Worm (Caenorhabditis elegans) whole organism, L4 larva: ENCODE measurements around the gene K09A9.6.

Experiments used
- T20F7.1 ChIP-seq: fragments of 200-800 bp; sonication (Bioruptor generic); optimal IDR thresholded peaks from 2 replicates; lab custom pipeline; 2018; ENCODE audit warnings: mild to moderate bottlenecking, missing genetic modification characterization, missing compliant biosample characterization
- Y105C5A.15 ChIP-seq: fragments of 200-800 bp; sonication (Bioruptor generic); IDR thresholded peaks from 2 replicates; pipeline ENCODE4 v1.3.6; 2022; ENCODE audit warnings: missing genetic modification characterization, missing compliant biosample characterization
- ZK546.5 ChIP-seq, 2 experiments: sonication (generic microtip); optimal IDR thresholded peaks; 2 replicates each; lab custom pipeline; 2017; ENCODE audit warnings: missing biosample characterization in 2 of 2, missing genetic modification characterization in 2 of 2
- aha-1 ChIP-seq: fragments of 150-350 bp; peaks from one replicate; lab custom pipeline; 2014; ENCODE audit warnings: missing biosample characterization, missing genetic modification characterization
- arid-1 ChIP-seq: fragments of 200-800 bp; sonication (Bioruptor generic); conservative IDR thresholded peaks from 2 replicates; pipeline ENCODE4 v1.3.6; 2022; ENCODE audit warnings: missing genetic modification reagents, missing genetic modification characterization, missing compliant biosample characterization
- attf-4 ChIP-seq: sonication (generic microtip); optimal IDR thresholded peaks from 3 replicates; lab custom pipeline; 2017; ENCODE audit warnings: missing biosample characterization, missing genetic modification characterization
- ceh-44 ChIP-seq: fragments of 200-800 bp; sonication (Bioruptor generic); IDR thresholded peaks from 2 replicates; pipeline ENCODE4 v1.3.6; 2022; ENCODE audit warnings: missing genetic modification reagents, missing genetic modification characterization, missing compliant biosample characterization
- ceh-82 ChIP-seq: sonication (generic microtip); optimal IDR thresholded peaks from 2 replicates; lab custom pipeline; 2017; ENCODE audit warnings: missing biosample characterization, missing genetic modification characterization
- ces-1 ChIP-seq: fragments of 150-350 bp; sonication (generic microtip); optimal IDR thresholded peaks from 4 replicates; lab custom pipeline; 2014; ENCODE audit warnings: missing biosample characterization, missing genetic modification reagents, missing genetic modification characterization
- ctbp-1 ChIP-seq: fragments of 200-800 bp; sonication (Bioruptor generic); IDR thresholded peaks from 2 replicates; pipeline ENCODE4 v1.3.6; 2022; ENCODE audit warnings: missing genetic modification reagents, missing genetic modification characterization, missing compliant biosample characterization
- daf-16 ChIP-seq, 3 experiments: sonication (generic microtip); optimal IDR thresholded peaks; 2 replicates each; lab custom pipeline; 2016 to 2017; ENCODE audit warnings: missing genetic modification characterization in 3 of 3, missing genetic modification reagents in 3 of 3, mild to moderate bottlenecking in 2 of 3, missing compliant biosample characterization in 2 of 3, missing biosample characterization in 1 of 3, moderate library complexity in 1 of 3
- daf-19 ChIP-seq: fragments of 200-800 bp; sonication (Bioruptor generic); conservative IDR thresholded peaks from 2 replicates; pipeline ENCODE4 v1.3.6; 2022; ENCODE audit warnings: missing genetic modification characterization, missing compliant biosample characterization
- dmd-6 ChIP-seq: fragments of 200-800 bp; sonication (Bioruptor generic); IDR thresholded peaks from 2 replicates; pipeline ENCODE4 v1.3.6; 2022; ENCODE audit warnings: missing genetic modification reagents, missing genetic modification characterization, missing compliant biosample characterization
- dve-1 ChIP-seq: sonication (generic microtip); optimal IDR thresholded peaks from 2 replicates; lab custom pipeline; 2017; ENCODE audit warnings: antibody characterized with exemption, mild to moderate bottlenecking, missing genetic modification characterization, missing compliant biosample characterization; ENCODE audit not compliant: insufficient read depth
- egl-43 ChIP-seq: fragments of 200-800 bp; sonication (Bioruptor generic); IDR thresholded peaks from 2 replicates; pipeline ENCODE4 v1.3.6; 2022; ENCODE audit warnings: missing genetic modification reagents, missing genetic modification characterization, missing compliant biosample characterization
- fkh-10 ChIP-seq: fragments of 150-350 bp; optimal IDR thresholded peaks from 2 replicates; lab custom pipeline; 2014; ENCODE audit warnings: missing biosample characterization, missing genetic modification reagents, missing genetic modification characterization
- fos-1 ChIP-seq: fragments of 150-350 bp; optimal IDR thresholded peaks from 2 replicates; lab custom pipeline; 2014; ENCODE audit warnings: missing biosample characterization, missing genetic modification characterization
- hif-1 ChIP-seq, 2 experiments: sonication (generic microtip); optimal IDR thresholded peaks; 2 replicates each; lab custom pipeline; 2016 to 2017; ENCODE audit warnings: missing compliant biosample characterization in 2 of 2, missing genetic modification characterization in 2 of 2, missing genetic modification reagents in 2 of 2, missing genotype in 2 of 2, mild to moderate bottlenecking in 1 of 2
- hlh-11 ChIP-seq: fragments of 200-800 bp; sonication (Bioruptor generic); optimal IDR thresholded peaks from 2 replicates; lab custom pipeline; 2018; ENCODE audit warnings: mild to moderate bottlenecking, missing genetic modification characterization, missing compliant biosample characterization
- hlh-30 ChIP-seq: sonication (generic microtip); optimal IDR thresholded peaks from 2 replicates; lab custom pipeline; 2017; ENCODE audit warnings: antibody characterized with exemption, mild to moderate bottlenecking, missing genetic modification characterization, missing compliant biosample characterization; ENCODE audit not compliant: insufficient read depth
- jun-1 ChIP-seq: fragments of 150-350 bp; optimal IDR thresholded peaks from 2 replicates; lab custom pipeline; 2014; ENCODE audit warnings: missing biosample characterization, missing genetic modification reagents, missing genetic modification characterization
- lin-13 ChIP-seq: fragments of 150-350 bp; optimal IDR thresholded peaks from 2 replicates; lab custom pipeline; 2014; ENCODE audit warnings: missing biosample characterization, missing genetic modification reagents, missing genetic modification characterization
- lin-29 ChIP-seq: fragments of 200-800 bp; sonication (Bioruptor generic); IDR thresholded peaks from 2 replicates; pipeline ENCODE4 v1.3.6; 2022; ENCODE audit warnings: missing genetic modification reagents, missing genetic modification characterization, missing compliant biosample characterization
- lin-39 ChIP-seq: fragments of 150-350 bp; optimal IDR thresholded peaks from 2 replicates; lab custom pipeline; 2014; ENCODE audit warnings: missing biosample characterization, missing genetic modification reagents, missing genetic modification characterization
- mdt-29 ChIP-seq: fragments of 200-800 bp; sonication (Bioruptor generic); IDR thresholded peaks from 2 replicates; pipeline ENCODE4 v1.3.6; 2022; ENCODE audit warnings: missing genetic modification reagents, missing genetic modification characterization, missing compliant biosample characterization
- mes-2 ChIP-seq: sonication (generic microtip); optimal IDR thresholded peaks from 2 replicates; lab custom pipeline; 2016; ENCODE audit warnings: missing genotype, mild to moderate bottlenecking, missing genetic modification characterization, missing compliant biosample characterization; ENCODE audit not compliant: poor library complexity, severe bottlenecking
- nhr-11 ChIP-seq: fragments of 150-350 bp; optimal IDR thresholded peaks from 2 replicates; lab custom pipeline; 2014; ENCODE audit warnings: missing biosample characterization, missing genetic modification characterization
- nhr-237 ChIP-seq: sonication (generic microtip); optimal IDR thresholded peaks from 2 replicates; lab custom pipeline; 2017; ENCODE audit warnings: missing biosample characterization, missing genetic modification characterization
- nhr-28 ChIP-seq: fragments of 150-350 bp; optimal IDR thresholded peaks from 2 replicates; lab custom pipeline; 2014; ENCODE audit warnings: missing biosample characterization, missing genetic modification characterization
- nhr-6 ChIP-seq: fragments of 150-350 bp; optimal IDR thresholded peaks from 2 replicates; lab custom pipeline; 2014; ENCODE audit warnings: missing biosample characterization, missing genetic modification characterization
- nhr-77 ChIP-seq: fragments of 150-350 bp; optimal IDR thresholded peaks from 2 replicates; lab custom pipeline; 2014; ENCODE audit warnings: missing biosample characterization, missing genetic modification characterization
- pha-4 ChIP-seq, 2 experiments: fragments of 150-350 bp in 1 of 2; fragments of 200-800 bp in 1 of 2; sonication (Bioruptor generic) in 1 of 2; IDR thresholded peaks in 1 of 2; optimal IDR thresholded peaks in 1 of 2; 2 replicates each; pipeline versions ENCODE4 v1.3.6 to Lab custom; 2014 to 2022; ENCODE audit warnings: missing genetic modification characterization in 2 of 2, missing genetic modification reagents in 2 of 2, missing biosample characterization in 1 of 2, missing compliant biosample characterization in 1 of 2
- php-3 ChIP-seq: fragments of 200-800 bp; sonication (Bioruptor generic); IDR thresholded peaks from 2 replicates; pipeline ENCODE4 v1.3.6; 2022; ENCODE audit warnings: missing genetic modification reagents, missing genetic modification characterization, missing compliant biosample characterization
- rbr-2 ChIP-seq: sonication (generic microtip); optimal IDR thresholded peaks from 2 replicates; lab custom pipeline; 2016; ENCODE audit warnings: missing genotype, missing genetic modification characterization, missing compliant biosample characterization
- saeg-2 ChIP-seq: fragments of 200-800 bp; sonication (Bioruptor generic); IDR thresholded peaks from 2 replicates; pipeline ENCODE4 v1.3.6; 2022; ENCODE audit warnings: missing genetic modification reagents, missing genetic modification characterization, missing compliant biosample characterization
- sdz-12 ChIP-seq: fragments of 200-800 bp; sonication (Bioruptor generic); optimal IDR thresholded peaks from 2 replicates; lab custom pipeline; 2018; ENCODE audit warnings: mild to moderate bottlenecking, missing genetic modification characterization, missing compliant biosample characterization
- skn-1 ChIP-seq: fragments of 150-350 bp; optimal IDR thresholded peaks from 2 replicates; lab custom pipeline; 2014; ENCODE audit warnings: missing biosample characterization, missing genetic modification characterization
- tag-97 ChIP-seq: fragments of 200-800 bp; sonication (Bioruptor generic); IDR thresholded peaks from 2 replicates; pipeline ENCODE4 v1.3.6; 2022; ENCODE audit warnings: missing genetic modification characterization, missing compliant biosample characterization
- unc-130 ChIP-seq: sonication (generic microtip); optimal IDR thresholded peaks from 2 replicates; lab custom pipeline; 2016; ENCODE audit warnings: missing genetic modification reagents, missing genetic modification characterization, missing compliant biosample characterization
- unc-39 ChIP-seq: sonication (generic microtip); optimal IDR thresholded peaks from 2 replicates; lab custom pipeline; 2017; ENCODE audit warnings: missing biosample characterization, missing genetic modification characterization
- zfp-2 ChIP-seq: sonication (generic microtip); optimal IDR thresholded peaks from 2 replicates; lab custom pipeline; 2016; ENCODE audit warnings: mild to moderate bottlenecking, missing genetic modification characterization, missing compliant biosample characterization
- ztf-11 ChIP-seq: fragments of 150-350 bp; optimal IDR thresholded peaks from 2 replicates; lab custom pipeline; 2014; ENCODE audit warnings: missing biosample characterization, missing genetic modification characterization
- ztf-7 ChIP-seq: fragments of 150-350 bp; optimal IDR thresholded peaks from 2 replicates; lab custom pipeline; 2014; ENCODE audit warnings: missing biosample characterization, missing genetic modification characterization

Gene K09A9.6

DNA sequence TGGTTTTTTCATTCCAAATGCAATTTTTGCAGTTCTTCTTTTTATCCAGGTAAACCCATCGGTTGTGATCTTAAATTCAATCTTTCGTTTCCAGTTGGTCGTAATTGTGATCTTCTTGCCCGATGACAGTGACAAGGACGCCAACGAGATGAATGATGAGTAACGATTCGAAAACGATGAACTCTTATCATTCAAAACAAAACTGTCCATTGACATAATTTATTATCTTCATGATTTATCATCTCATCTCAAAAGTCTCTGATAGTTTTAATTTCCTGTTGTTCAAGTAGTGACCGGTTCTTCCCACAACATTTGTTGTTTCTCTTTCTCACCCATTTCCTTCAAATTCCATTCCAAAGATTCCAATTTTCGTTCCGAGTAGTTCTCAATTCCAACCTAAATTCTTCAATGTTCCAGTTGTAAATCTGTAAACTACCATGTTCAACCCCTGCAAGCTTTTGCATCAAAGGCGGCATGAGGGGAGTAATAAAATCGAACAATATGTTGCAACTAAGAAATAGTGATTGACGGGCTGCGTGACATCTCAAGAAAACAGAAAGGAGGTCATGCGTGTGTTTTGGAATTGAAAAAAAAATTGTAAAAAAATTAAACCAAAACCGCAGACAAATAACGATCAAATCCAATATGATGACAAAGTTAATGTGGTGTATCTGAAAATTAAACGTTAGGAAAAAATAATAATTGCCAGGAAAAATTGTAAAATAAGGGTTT lies 49.2 kb downstream of the K09A9.6 start (continued):
- TF ChIP-seq sdz-12 (no peak), hlh-30 (tag; lab: Kevin White, UChicago) (peak; percentile 4), zfp-2 (tag; lab: Kevin White, UChicago) (no peak), arid-1 (no peak)
- TF ChIP-seq, all 104 proteins: peak for 6

DNA sequence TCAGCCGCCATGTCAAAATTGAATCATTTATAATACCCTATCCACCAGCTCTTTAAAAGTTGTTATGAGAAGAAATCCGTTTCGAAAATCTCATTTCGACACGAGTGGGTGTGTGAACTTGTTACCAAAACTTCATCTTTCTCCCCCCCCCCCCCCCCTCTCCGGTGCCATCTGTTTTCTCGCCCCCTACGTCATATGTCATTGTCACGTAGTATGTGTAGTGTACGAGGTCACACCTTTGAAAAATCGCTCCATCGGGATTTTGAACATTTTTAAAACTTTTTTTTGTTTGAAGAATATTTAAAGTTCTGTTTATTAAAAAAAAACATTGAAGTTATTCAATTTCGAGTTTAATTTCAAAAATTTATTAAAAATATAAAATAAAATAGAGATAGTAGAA lies 50.8 kb downstream of the K09A9.6 start:
- TF ChIP-seq nhr-11 (tag; lab: Kevin White, UChicago) (no peak), fos-1 (tag; lab: Kevin White, UChicago) (no peak), lin-29 (GFP tag; lab: Robert Waterston, UW) (no peak), nhr-237 (no peak), ceh-82 (tag; lab: Kevin White, UChicago) (no peak), hlh-30 (tag; lab: Kevin White, UChicago) (peak; percentile 54), mes-2 (tag; lab: Kevin White, UChicago) (no peak), nhr-6 (tag; lab: Kevin White, UChicago) (no peak), Y105C5A.15 (GFP tag; lab: Robert Waterston, UW) (no peak), hlh-11 (tag; lab: Kevin White, UChicago) (peak; percentile 30), rbr-2 (tag; lab: Kevin White, UChicago) (no peak), lin-39 (tag; lab: Kevin White, UChicago) (no peak), saeg-2 (no peak), nhr-28 (tag; lab: Kevin White, UChicago) (peak; percentile 24), lin-13 (no peak), ces-1 (GFP tag; lab: Kevin White, UChicago) (no peak), skn-1 (tag; lab: Kevin White, UChicago) (no peak), php-3 (GFP tag; lab: Robert Waterston, UW) (no peak), mdt-29 (no peak), tag-97 (no peak), hif-1 (tag; optimal IDR thresholded peaks at IDR 0.05; lab: Kevin White, UChicago) (no peak), zfp-2 (tag; lab: Kevin White, UChicago) (no peak), ztf-11 (tag; lab: Kevin White, UChicago) (no peak), unc-130 (GFP tag; lab: Kevin White, UChicago) (no peak), ztf-7 (tag; lab: Kevin White, UChicago) (no peak), pha-4 (GFP tag; IDR thresholded peaks at IDR 0.05; lab: Robert Waterston, UW) (no peak), pha-4 (tag; optimal IDR thresholded peaks at IDR 0.05; lab: Kevin White, UChicago) (no peak)

DNA sequence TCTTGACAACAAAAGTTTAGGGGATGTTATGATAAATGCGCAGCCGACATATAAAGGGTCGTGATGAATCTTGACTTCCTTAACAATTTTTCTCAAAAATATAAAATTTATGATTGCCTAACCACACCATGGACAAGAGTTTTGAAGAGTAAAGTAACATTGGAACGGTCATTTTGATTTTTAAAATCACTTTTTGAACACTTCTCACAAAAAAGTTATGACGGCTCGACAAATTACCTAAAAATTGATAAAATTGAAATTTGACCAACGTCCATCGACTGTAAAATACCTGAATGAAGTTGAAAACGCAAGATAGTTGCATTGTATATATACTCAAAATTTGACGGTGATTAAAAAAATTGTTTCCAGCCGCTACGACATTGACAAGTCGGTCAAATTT lies 51.9 kb downstream of the K09A9.6 start:
- TF ChIP-seq aha-1 (peak; percentile 95), jun-1 (tag; lab: Kevin White, UChicago) (no peak), nhr-6 (tag; lab: Kevin White, UChicago) (no peak)

DNA sequence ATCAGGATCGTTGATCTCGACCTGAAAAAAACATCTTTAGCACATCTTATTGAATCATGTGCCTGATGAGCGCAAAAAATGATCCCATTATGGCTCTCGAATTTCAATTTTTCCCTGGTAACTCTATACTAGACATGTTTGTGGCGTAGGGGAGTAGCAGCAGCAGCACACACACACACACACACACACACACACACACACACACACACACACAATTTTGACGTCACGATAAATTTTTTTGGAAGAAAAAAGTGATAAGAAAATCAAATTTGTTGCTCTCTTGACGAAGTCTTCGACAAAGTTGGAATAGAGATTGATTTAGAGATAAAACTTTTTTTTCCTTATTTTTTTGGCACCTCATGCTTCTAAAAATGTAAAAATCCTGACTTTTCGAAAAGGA lies 52.6 kb downstream of the K09A9.6 start:
- no peak for TF ChIP-seq saeg-2
- TF ChIP-seq ZK546.5 (tag; optimal IDR thresholded peaks at IDR 0.05; lab: Kevin White, UChicago), result no peak
- no peak for TF ChIP-seq ceh-82 (tag; lab: Kevin White, UChicago)
- TF ChIP-seq ctbp-1 (GFP tag; lab: Robert Waterston, UW), result 0 out of 2 replicates have a peak, but pooled peaks have one; percentile 12
- TF ChIP-seq unc-39 (tag; lab: Kevin White, UChicago), result no peak
- no peak for TF ChIP-seq fkh-10 (GFP tag; lab: Kevin White, UChicago)
- TF ChIP-seq egl-43 (GFP tag; lab: Robert Waterston, UW), result no peak
- no peak for TF ChIP-seq daf-19 (GFP tag; lab: Robert Waterston, UW)
- no peak for TF ChIP-seq sdz-12
- TF ChIP-seq hlh-11 (tag; lab: Kevin White, UChicago), result peak; percentile 32
- TF ChIP-seq jun-1 (tag; lab: Kevin White, UChicago), result no peak
- no peak for TF ChIP-seq nhr-77 (tag; lab: Kevin White, UChicago)
- no peak for TF ChIP-seq daf-16 (GFP tag; optimal IDR thresholded peaks at IDR 0.05; lab: Kevin White, UChicago)
- peak; percentile 39 for TF ChIP-seq daf-16 (tag; optimal IDR thresholded peaks at IDR 0.05; lab: Kevin White, UChicago)
- peak; percentile 8 for TF ChIP-seq mes-2 (tag; lab: Kevin White, UChicago)
- TF ChIP-seq dve-1 (tag; lab: Kevin White, UChicago), result peak; percentile 23
- no peak for TF ChIP-seq ztf-7 (tag; lab: Kevin White, UChicago)
- TF ChIP-seq nhr-28 (tag; lab: Kevin White, UChicago), result peak; percentile 58
- no peak for TF ChIP-seq attf-4
- TF ChIP-seq dmd-6 (GFP tag; lab: Robert Waterston, UW), result peak; percentile 57
- TF ChIP-seq ceh-44 (GFP tag; lab: Robert Waterston, UW), result no peak
- TF ChIP-seq T20F7.1 (GFP tag; lab: Kevin White, UChicago), result no peak
